Fruit fly (Drosophila melanogaster): Measurements from ENCODE around the gene Nsf2.

dm6 chr3R:13794666-13795055 lies 43.1 kb downstream of the Nsf2 start:
- no peak for TF ChIP-seq usp (GFP tag; optimal IDR thresholded peaks at IDR 0.05)
- TF ChIP-seq Dll (optimal IDR thresholded peaks at IDR 0.05), result peak; percentile 50
- peak; percentile 84 for TF ChIP-seq CG8478 (optimal IDR thresholded peaks at IDR 0.05)
- peak in 1 of 2 experiments; percentile 80 for TF ChIP-seq EcR (GFP tag; optimal IDR thresholded peaks at IDR 0.05)
- TF ChIP-seq psq (optimal IDR thresholded peaks at IDR 0.05), result no peak

Measured in whole organism.